Worm (Caenorhabditis elegans) whole organism, early embryonic: ENCODE data around the gene C05D12.7.

ENCODE experiments used
- F13C5.2 ChIP-seq: sonication (generic microtip); optimal IDR thresholded peaks from 2 replicates; lab custom pipeline; 2017; ENCODE audit warnings: mild to moderate bottlenecking, missing genetic modification characterization, inconsistent platforms, missing compliant biosample characterization
- aly-1 ChIP-seq: sonication (generic microtip); optimal IDR thresholded peaks from 2 replicates; lab custom pipeline; 2016; ENCODE audit warnings: missing genetic modification characterization, missing compliant biosample characterization
- ama-1 ChIP-seq: fragments of 150-350 bp; optimal IDR thresholded peaks from 2 replicates; lab custom pipeline; 2014
- ceh-36 ChIP-seq: sonication (generic microtip); optimal IDR thresholded peaks from 2 replicates; lab custom pipeline; 2016; ENCODE audit warnings: missing genetic modification characterization, inconsistent platforms, missing compliant biosample characterization
- ets-7 ChIP-seq: sonication (generic microtip); optimal IDR thresholded peaks from 2 replicates; lab custom pipeline; 2016; ENCODE audit warnings: missing genotype, missing genetic modification characterization, missing compliant biosample characterization
- flt-1 ChIP-seq: fragments of 200-800 bp; sonication (Bioruptor generic); IDR thresholded peaks from 2 replicates; pipeline ENCODE4 v1.3.6; 2022; ENCODE audit warnings: missing genetic modification characterization, missing compliant biosample characterization
- hmg-4 ChIP-seq: fragments of 200-800 bp; sonication (Bioruptor generic); optimal IDR thresholded peaks from 2 replicates; lab custom pipeline; 2018; ENCODE audit warnings: mild to moderate bottlenecking, missing genetic modification characterization, missing compliant biosample characterization
- hnd-1 ChIP-seq: sonication (generic microtip); optimal IDR thresholded peaks from 2 replicates; lab custom pipeline; 2016; ENCODE audit warnings: missing genetic modification characterization, missing compliant biosample characterization
- pes-1 ChIP-seq: fragments of 200-800 bp; sonication (Bioruptor generic); IDR thresholded peaks from 2 replicates; pipeline ENCODE4 v1.3.6; 2022; ENCODE audit warnings: missing genetic modification reagents, missing genetic modification characterization, missing compliant biosample characterization
- scrt-1 ChIP-seq: fragments of 200-800 bp; sonication (Bioruptor generic); IDR thresholded peaks from 2 replicates; pipeline ENCODE4 v1.3.6; 2022; ENCODE audit warnings: missing genetic modification characterization, missing compliant biosample characterization
- sea-1 ChIP-seq: fragments of 200-800 bp; sonication (Bioruptor generic); conservative IDR thresholded peaks from 2 replicates; pipeline ENCODE4 v1.3.6; 2022; ENCODE audit warnings: missing genetic modification characterization, missing compliant biosample characterization
- tbx-11 ChIP-seq: fragments of 200-800 bp; sonication (Bioruptor generic); IDR thresholded peaks from 2 replicates; pipeline ENCODE4 v1.3.6; 2022; ENCODE audit warnings: missing genetic modification characterization, missing compliant biosample characterization
- tbx-37 ChIP-seq: fragments of 200-800 bp; sonication (Bioruptor generic); conservative IDR thresholded peaks from 2 replicates; pipeline ENCODE4 v1.3.6; 2022; ENCODE audit warnings: missing genetic modification reagents, missing genetic modification characterization, missing compliant biosample characterization
- tra-4 ChIP-seq: sonication (generic microtip); optimal IDR thresholded peaks from 2 replicates; lab custom pipeline; 2017; ENCODE audit warnings: missing genetic modification characterization, missing compliant biosample characterization

DNA sequence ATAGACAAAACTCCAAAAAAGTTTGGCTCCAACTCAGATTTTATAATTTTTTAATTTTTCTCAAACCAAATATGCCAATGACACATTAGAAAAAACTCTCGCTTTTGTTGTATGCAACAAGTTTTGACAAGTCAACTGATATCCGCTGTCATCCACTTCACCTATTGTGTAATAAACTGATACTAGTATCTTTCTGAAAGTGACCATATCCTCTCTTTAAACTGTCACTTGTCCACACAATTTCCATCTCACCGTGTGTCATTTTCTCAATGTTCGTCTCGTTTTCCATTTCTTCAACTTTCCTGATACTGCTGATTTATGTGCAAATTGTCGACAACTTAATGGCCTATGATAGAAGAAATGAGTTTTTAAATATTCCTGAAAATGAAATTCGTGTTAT lies 26.8 kb upstream of the C05D12.7 start, which contains the start of the genes C33B4.5 and C33B4.4:
- TF ChIP-seq flt-1 (GFP tag; lab: Robert Waterston, UW) (no peak), ama-1 (no peak), hmg-4 (GFP tag; lab: Kevin White, UChicago) (no peak), ceh-36 (tag; lab: Kevin White, UChicago) (no peak), tbx-37 (no peak), ets-7 (tag; lab: Kevin White, UChicago) (no peak), scrt-1 (GFP tag; lab: Robert Waterston, UW) (no peak), sea-1 (GFP tag; lab: Robert Waterston, UW) (no peak), hnd-1 (no peak), tbx-11 (GFP tag; lab: Robert Waterston, UW) (no peak), pes-1 (GFP tag; lab: Robert Waterston, UW) (no peak), tra-4 (tag; lab: Kevin White, UChicago) (no peak), aly-1 (tag; lab: Kevin White, UChicago) (no peak), F13C5.2 (no peak)
